Worm (Caenorhabditis elegans) whole organism, young adult: ENCODE measurements around the gene sec-61.B.

Experiments
- B0035.1 ChIP-seq: sonication (generic microtip); optimal IDR thresholded peaks from 2 replicates; lab custom pipeline; 2016; ENCODE audit warnings: missing genetic modification characterization, mild to moderate bottlenecking, missing compliant biosample characterization, missing genotype, missing genetic modification reagents
- D2030.7 ChIP-seq: fragments of 200-800 bp; sonication (Bioruptor generic); IDR thresholded peaks from 2 replicates; pipeline ENCODE4 v1.3.6; 2022; ENCODE audit warnings: missing genetic modification reagents, missing genetic modification characterization, missing compliant biosample characterization
- F33H1.4 ChIP-seq: fragments of 200-800 bp; sonication (Bioruptor generic); IDR thresholded peaks from 2 replicates; pipeline ENCODE4 v1.3.6; 2022; ENCODE audit warnings: missing genetic modification reagents, missing genetic modification characterization, missing compliant biosample characterization
- F39B2.1 ChIP-seq: fragments of 200-800 bp; sonication (Bioruptor generic); IDR thresholded peaks from 2 replicates; pipeline ENCODE4 v1.3.6; 2022; ENCODE audit warnings: missing genetic modification reagents, missing genetic modification characterization, missing compliant biosample characterization
- Y53F4B.3 ChIP-seq: fragments of 200-800 bp; sonication (Bioruptor generic); IDR thresholded peaks from 2 replicates; pipeline ENCODE4 v1.3.6; 2022; ENCODE audit warnings: missing genetic modification reagents, missing genetic modification characterization, missing compliant biosample characterization
- Y53G8AR.9 ChIP-seq: fragments of 200-800 bp; sonication (Bioruptor generic); conservative IDR thresholded peaks from 2 replicates; pipeline ENCODE4 v1.3.6; 2022; ENCODE audit warnings: missing genetic modification reagents, missing genetic modification characterization, missing compliant biosample characterization
- Y56A3A.18 ChIP-seq: fragments of 200-800 bp; sonication (Bioruptor generic); IDR thresholded peaks from 2 replicates; pipeline ENCODE4 v1.3.6; 2022; ENCODE audit warnings: missing genetic modification reagents, missing genetic modification characterization, missing compliant biosample characterization
- Y95B8A.8 ChIP-seq: fragments of 200-800 bp; sonication (Bioruptor generic); IDR thresholded peaks from 2 replicates; pipeline ENCODE4 v1.3.6; 2022; ENCODE audit warnings: missing genetic modification reagents, missing genetic modification characterization, missing compliant biosample characterization
- akir-1 ChIP-seq: fragments of 200-800 bp; sonication (Bioruptor generic); optimal IDR thresholded peaks from 2 replicates; lab custom pipeline; 2018; ENCODE audit warnings: mild to moderate bottlenecking, missing genetic modification characterization, moderate library complexity, missing compliant biosample characterization
- ama-1 ChIP-seq, 3 experiments: fragments of 150-350 bp in 1 of 3; sonication (generic microtip) in 2 of 3; optimal IDR thresholded peaks; 2 replicates each; lab custom pipeline; 2014 to 2018; ENCODE audit warnings: missing biosample characterization in 2 of 3, missing genetic modification characterization in 2 of 3, missing genetic modification reagents in 2 of 3
- atf-7 ChIP-seq: sonication (generic microtip); optimal IDR thresholded peaks from 2 replicates; lab custom pipeline; 2017; ENCODE audit warnings: mild to moderate bottlenecking, missing genetic modification characterization, missing compliant biosample characterization
- athp-1 ChIP-seq: sonication (generic microtip); optimal IDR thresholded peaks from 2 replicates; lab custom pipeline; 2017; ENCODE audit warnings: mild to moderate bottlenecking, missing genetic modification characterization, missing compliant biosample characterization
- cebp-1 ChIP-seq, 2 experiments: fragments of 200-800 bp in 1 of 2; sonication (Bioruptor generic) in 1 of 2; sonication (generic microtip) in 1 of 2; IDR thresholded peaks in 1 of 2; optimal IDR thresholded peaks in 1 of 2; 2 replicates each; pipeline versions ENCODE4 v1.3.6 to Lab custom; 2017 to 2022; ENCODE audit warnings: missing compliant biosample characterization in 2 of 2, missing genetic modification characterization in 2 of 2, mild to moderate bottlenecking in 1 of 2, missing genetic modification reagents in 1 of 2, moderate library complexity in 1 of 2
- die-1 ChIP-seq: sonication (generic microtip); optimal IDR thresholded peaks from 2 replicates; lab custom pipeline; 2016; ENCODE audit warnings: missing genotype, mild to moderate bottlenecking, missing genetic modification characterization, missing compliant biosample characterization
- egrh-3 ChIP-seq: fragments of 200-800 bp; sonication (Bioruptor generic); IDR thresholded peaks from 2 replicates; pipeline ENCODE4 v1.3.6; 2022; ENCODE audit warnings: missing genetic modification reagents, missing genetic modification characterization, missing compliant biosample characterization
- him-1 ChIP-seq: sonication (generic microtip); optimal IDR thresholded peaks from 2 replicates; lab custom pipeline; 2016; ENCODE audit warnings: missing genotype, missing genetic modification reagents, missing genetic modification characterization, missing compliant biosample characterization
- hrde-1 ChIP-seq: sonication (generic microtip); optimal IDR thresholded peaks from 2 replicates; lab custom pipeline; 2016; ENCODE audit warnings: missing genetic modification characterization, mild to moderate bottlenecking, missing compliant biosample characterization, moderate library complexity, missing genotype, missing genetic modification reagents, borderline replicate concordance
- let-607 ChIP-seq, 2 experiments: fragments of 200-800 bp in 1 of 2; sonication (Bioruptor generic) in 1 of 2; sonication (generic microtip) in 1 of 2; optimal IDR thresholded peaks; 2 replicates each; lab custom pipeline; 2016 to 2018; ENCODE audit warnings: mild to moderate bottlenecking in 2 of 2, missing compliant biosample characterization in 2 of 2, missing genetic modification characterization in 2 of 2, moderate library complexity in 2 of 2, missing genotype in 1 of 2
- lin-26 ChIP-seq: fragments of 200-800 bp; sonication (Bioruptor generic); IDR thresholded peaks from 2 replicates; pipeline ENCODE4 v1.3.6; 2022; ENCODE audit warnings: missing genetic modification reagents, missing genetic modification characterization, missing compliant biosample characterization
- lin-35 ChIP-seq, 3 experiments: fragments of 150-350 bp in 2 of 3; sonication (generic microtip) in 1 of 3; optimal IDR thresholded peaks; 2 replicates each; lab custom pipeline; 2014 to 2018; ENCODE audit warnings: missing biosample characterization in 3 of 3, missing genetic modification characterization in 3 of 3, missing genetic modification reagents in 3 of 3
- lin-54 ChIP-seq: fragments of 200-800 bp; sonication (Bioruptor generic); optimal IDR thresholded peaks from 2 replicates; lab custom pipeline; 2018; ENCODE audit warnings: mild to moderate bottlenecking, missing genetic modification characterization, missing compliant biosample characterization
- lsl-1 ChIP-seq: fragments of 200-800 bp; sonication (Bioruptor generic); optimal IDR thresholded peaks from 2 replicates; lab custom pipeline; 2018; ENCODE audit warnings: mild to moderate bottlenecking, missing genetic modification characterization, moderate library complexity, missing compliant biosample characterization
- madf-6 ChIP-seq: fragments of 200-800 bp; sonication (Bioruptor generic); IDR thresholded peaks from 2 replicates; pipeline ENCODE4 v1.3.6; 2022; ENCODE audit warnings: missing genetic modification reagents, missing genetic modification characterization, missing compliant biosample characterization
- mcd-1 ChIP-seq: fragments of 200-800 bp; sonication (Bioruptor generic); IDR thresholded peaks from 2 replicates; pipeline ENCODE4 v1.3.6; 2022; ENCODE audit warnings: missing genetic modification reagents, missing genetic modification characterization, missing compliant biosample characterization
- nfyb-1 ChIP-seq: fragments of 200-800 bp; sonication (Bioruptor generic); IDR thresholded peaks from 2 replicates; pipeline ENCODE4 v1.3.6; 2022; ENCODE audit warnings: missing genetic modification reagents, missing genetic modification characterization, missing compliant biosample characterization
- nhr-120 ChIP-seq: fragments of 200-800 bp; sonication (Bioruptor generic); IDR thresholded peaks from 2 replicates; pipeline ENCODE4 v1.3.6; 2022; ENCODE audit warnings: missing genetic modification characterization, missing compliant biosample characterization
- pbrm-1 ChIP-seq: fragments of 200-800 bp; sonication (Bioruptor generic); IDR thresholded peaks from 2 replicates; pipeline ENCODE4 v1.3.6; 2022; ENCODE audit warnings: missing genetic modification reagents, missing genetic modification characterization, missing compliant biosample characterization
- rcor-1 ChIP-seq: fragments of 200-800 bp; sonication (Bioruptor generic); IDR thresholded peaks from 2 replicates; pipeline ENCODE4 v1.3.6; 2022; ENCODE audit warnings: missing genetic modification reagents, missing genetic modification characterization, missing compliant biosample characterization
- repo-1 ChIP-seq: sonication (generic microtip); optimal IDR thresholded peaks from 2 replicates; lab custom pipeline; 2017; ENCODE audit warnings: mild to moderate bottlenecking, missing genetic modification characterization, missing compliant biosample characterization
- rpc-1 ChIP-seq, 2 experiments: fragments of 150-350 bp in 1 of 2; sonication (generic microtip) in 1 of 2; optimal IDR thresholded peaks; 2 replicates each; lab custom pipeline; 2014 to 2018; ENCODE audit warnings: missing biosample characterization in 1 of 2, missing genetic modification characterization in 1 of 2, missing genetic modification reagents in 1 of 2, missing genotype in 1 of 2
- snpc-1.1 ChIP-seq: sonication (generic microtip); optimal IDR thresholded peaks from 2 replicates; lab custom pipeline; 2017; ENCODE audit warnings: missing genetic modification characterization, mild to moderate bottlenecking, missing compliant biosample characterization, antibody characterized with exemption, moderate library complexity, missing genotype, missing genetic modification reagents; ENCODE audit not compliant: insufficient read depth
- snpc-3.4 ChIP-seq: sonication (generic microtip); optimal IDR thresholded peaks from 2 replicates; lab custom pipeline; 2017; ENCODE audit warnings: missing genetic modification characterization, mild to moderate bottlenecking, missing compliant biosample characterization, antibody characterized with exemption, moderate library complexity, missing genotype, missing genetic modification reagents
- snpc-4 ChIP-seq, 5 experiments: fragments of 150-350 bp in 1 of 5; sonication (generic microtip) in 4 of 5; optimal IDR thresholded peaks; 2 replicates each; lab custom pipeline; 2014 to 2018; ENCODE audit warnings: missing genetic modification characterization in 5 of 5, missing biosample characterization in 3 of 5, antibody characterized with exemption in 2 of 5, mild to moderate bottlenecking in 2 of 5, missing compliant biosample characterization in 2 of 5, missing genotype in 2 of 5, moderate library complexity in 2 of 5, missing genetic modification reagents in 1 of 5
- tbp1 ChIP-seq: fragments of 200-800 bp; sonication (Bioruptor generic); optimal IDR thresholded peaks from 2 replicates; lab custom pipeline; 2018; ENCODE audit warnings: mild to moderate bottlenecking, missing genetic modification characterization, missing compliant biosample characterization
- tlf-1 ChIP-seq: fragments of 200-800 bp; sonication (Bioruptor generic); optimal IDR thresholded peaks from 2 replicates; lab custom pipeline; 2018; ENCODE audit warnings: mild to moderate bottlenecking, missing genetic modification characterization, missing compliant biosample characterization
- unc-130 ChIP-seq: sonication (generic microtip); optimal IDR thresholded peaks from 2 replicates; lab custom pipeline; 2016; ENCODE audit warnings: missing genetic modification reagents, missing genetic modification characterization, missing compliant biosample characterization
- zfh-2 ChIP-seq: fragments of 200-800 bp; sonication (Bioruptor generic); conservative IDR thresholded peaks from 2 replicates; pipeline ENCODE4 v1.3.6; 2022; ENCODE audit warnings: missing genetic modification reagents, missing genetic modification characterization, missing compliant biosample characterization
- ztf-18 ChIP-seq: sonication (generic microtip); optimal IDR thresholded peaks from 2 replicates; lab custom pipeline; 2016; ENCODE audit warnings: missing genotype, mild to moderate bottlenecking, missing genetic modification characterization, missing compliant biosample characterization

The sec-61.B gene

DNA sequence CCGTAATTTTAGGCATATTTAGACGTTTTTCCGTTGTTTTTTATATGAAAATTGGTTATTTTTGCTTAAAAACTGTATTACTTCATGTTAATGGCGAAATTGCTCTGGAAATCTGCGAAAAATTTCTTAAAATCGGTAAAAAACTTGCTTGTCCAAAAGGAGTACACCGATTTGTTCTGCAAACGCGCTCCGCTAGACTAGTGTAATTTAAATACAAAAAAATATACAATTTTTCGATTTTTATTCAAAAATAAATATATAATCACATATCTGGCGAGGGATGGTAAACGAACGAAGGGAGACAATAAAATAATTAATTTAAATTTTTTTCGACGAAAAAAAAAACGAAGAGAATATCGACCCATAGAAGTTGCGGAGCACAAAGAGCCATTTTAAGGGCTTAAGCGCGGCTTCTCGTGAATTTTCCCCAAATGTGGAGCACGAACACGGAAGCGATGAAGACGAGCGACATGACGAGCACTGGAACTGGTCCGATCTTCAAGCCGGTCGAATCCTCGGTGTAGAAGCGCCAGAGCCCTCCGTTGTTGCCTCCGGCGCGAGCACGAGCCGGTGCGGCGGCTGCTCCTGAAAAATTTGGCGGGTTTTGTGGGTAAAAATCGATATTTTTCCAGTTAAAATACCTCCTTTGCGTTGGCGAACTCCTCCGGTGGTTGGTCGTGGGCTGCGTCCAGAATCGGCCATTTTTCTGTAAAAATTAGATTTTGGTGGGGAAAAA lies at the start of gene sec-61.B:
TSS of gene sec-61.B (minus strand) at position 706 of the 736 bp plus-strand sequence.
- peak; percentile 65 for TF ChIP-seq tlf-1 (GFP tag; lab: Kevin White, UChicago)
- TF ChIP-seq die-1, result no peak
- peak; percentile 7 for TF ChIP-seq ztf-18 (tag; lab: Kevin White, UChicago)
- TF ChIP-seq F33H1.4 (GFP tag; lab: Robert Waterston, UW), result no peak
- no peak for TF ChIP-seq ama-1 (optimal IDR thresholded peaks at IDR 0.05; lab: Kevin White, UChicago)
- peak; percentile 9 to 19 for TF ChIP-seq ama-1 (GFP tag; optimal IDR thresholded peaks at IDR 0.05; lab: Kevin White, UChicago)
- peak; percentile 56 for TF ChIP-seq madf-6 (GFP tag; lab: Robert Waterston, UW)
- no peak for TF ChIP-seq nhr-120
- TF ChIP-seq lin-26 (GFP tag; lab: Robert Waterston, UW), result peak; percentile 62; the same call in 1 of the 2 replicates
- TF ChIP-seq tbp1 (GFP tag; lab: Kevin White, UChicago), result peak; percentile 32
- no peak for TF ChIP-seq snpc-4 (GFP tag; optimal IDR thresholded peaks at IDR 0.05; lab: Kevin White, UChicago)
- TF ChIP-seq snpc-4 (tag; optimal IDR thresholded peaks at IDR 0.05; lab: Kevin White, UChicago), result peak in 1 of 4 experiments; percentile 6
- TF ChIP-seq nfyb-1 (GFP tag; lab: Robert Waterston, UW), result no peak
- peak; percentile 13; the same call in 1 of the 2 replicates for TF ChIP-seq rcor-1 (GFP tag; lab: Robert Waterston, UW)
- TF ChIP-seq Y56A3A.18 (GFP tag; lab: Robert Waterston, UW), result peak; percentile 69; the same call in 1 of the 2 replicates
- peak; percentile 63 for TF ChIP-seq snpc-3.4 (tag; lab: Kevin White, UChicago)
- peak; percentile 71 for TF ChIP-seq him-1 (tag; lab: Kevin White, UChicago)
- TF ChIP-seq zfh-2 (GFP tag; lab: Robert Waterston, UW), result 0 out of 2 replicates have a peak, but pooled peaks have one; percentile 38
- peak; percentile 66 for TF ChIP-seq mcd-1 (GFP tag; lab: Robert Waterston, UW)
- TF ChIP-seq lsl-1, result peak; percentile 31
- TF ChIP-seq Y53F4B.3 (GFP tag; lab: Robert Waterston, UW), result no peak
- peak; percentile 77; the same call in 1 of the 2 replicates for TF ChIP-seq Y53G8AR.9 (GFP tag; lab: Robert Waterston, UW)
- peak in 1 of 2 experiments; percentile 82 for TF ChIP-seq let-607 (tag; optimal IDR thresholded peaks at IDR 0.05; lab: Kevin White, UChicago)
- TF ChIP-seq Y95B8A.8 (GFP tag; lab: Robert Waterston, UW), result peak; percentile 44; the same call in 1 of the 2 replicates
- peak; percentile 53 for TF ChIP-seq unc-130 (GFP tag; lab: Kevin White, UChicago)
- peak; percentile 39 for TF ChIP-seq repo-1 (tag; lab: Kevin White, UChicago)
- peak; percentile 48; the same call in 1 of the 2 replicates for TF ChIP-seq egrh-3 (GFP tag; lab: Robert Waterston, UW)
- TF ChIP-seq snpc-1.1, result peak; percentile 49
- no peak for TF ChIP-seq rpc-1 (optimal IDR thresholded peaks at IDR 0.05; lab: Kevin White, UChicago)
- TF ChIP-seq rpc-1 (tag; optimal IDR thresholded peaks at IDR 0.05; lab: Kevin White, UChicago), result no peak
- peak; percentile 46 for TF ChIP-seq lin-54 (GFP tag; lab: Kevin White, UChicago)
- TF ChIP-seq hrde-1, result peak; percentile 7
- TF ChIP-seq atf-7 (tag; lab: Kevin White, UChicago), result peak; percentile 31
- peak in 1 of 3 experiments; percentile 22 for TF ChIP-seq lin-35 (GFP tag; optimal IDR thresholded peaks at IDR 0.05; lab: Kevin White, UChicago)
- TF ChIP-seq F39B2.1 (GFP tag; lab: Robert Waterston, UW), result no peak
- no peak for TF ChIP-seq akir-1 (GFP tag; lab: Kevin White, UChicago)
- TF ChIP-seq cebp-1 (GFP tag; IDR thresholded peaks at IDR 0.05; lab: Robert Waterston, UW), result no peak
- TF ChIP-seq cebp-1 (tag; optimal IDR thresholded peaks at IDR 0.05; lab: Kevin White, UChicago), result peak; percentile 31
- TF ChIP-seq B0035.1 (tag; lab: Kevin White, UChicago), result peak; percentile 7
- TF ChIP-seq pbrm-1, result 0 out of 2 replicates have a peak, but pooled peaks have one; percentile 33
- peak; percentile 56; the same call in 1 of the 2 replicates for TF ChIP-seq D2030.7 (GFP tag; lab: Robert Waterston, UW)
- peak; percentile 27 for TF ChIP-seq athp-1
- TF ChIP-seq, all 124 proteins: peak for 30
